Fruit fly (Drosophila melanogaster) whole organism, wandering third instar larva: ENCODE results near the gene CG7914.
A peak's percentile ranks its signal among the peaks of the same experiment; 100 is the strongest.

Source experiments
- Abd-B ChIP-seq: fragments of >200 bp; optimal IDR thresholded peaks from 2 replicates; lab custom pipeline; 2017; ENCODE audit warnings: missing biosample characterization, missing genetic modification characterization
- CG9705 ChIP-seq: fragments of 200-800 bp; sonication (Bioruptor generic); optimal IDR thresholded peaks from 2 replicates; lab custom pipeline; 2018; ENCODE audit warnings: missing biosample characterization, mild to moderate bottlenecking, missing genetic modification characterization
- CrebA ChIP-seq: fragments of 200-800 bp; sonication (Bioruptor generic); optimal IDR thresholded peaks from 2 replicates; lab custom pipeline; 2016; ENCODE audit warnings: missing biosample characterization, mild to moderate bottlenecking, missing genetic modification characterization, borderline replicate concordance
- Dfd ChIP-seq: fragments of >200 bp; optimal IDR thresholded peaks from 2 replicates; lab custom pipeline; 2017; ENCODE audit warnings: missing biosample characterization, missing genetic modification characterization
- Dif ChIP-seq: fragments of 200-275, 200-300 bp; sonication (Bioruptor generic); optimal IDR thresholded peaks from 2 replicates; lab custom pipeline; 2018; ENCODE audit warnings: missing biosample characterization, missing genetic modification characterization; ENCODE audit not compliant: partially characterized antibody
- GATAd ChIP-seq: sonication (Bioruptor generic); optimal IDR thresholded peaks from 2 replicates; lab custom pipeline; 2016; ENCODE audit warnings: missing biosample characterization, missing genetic modification characterization
- HLH106 ChIP-seq: fragments of 200-800 bp; optimal IDR thresholded peaks from 3 replicates; lab custom pipeline; 2019; ENCODE audit warnings: missing biosample characterization, mild to moderate bottlenecking, missing genetic modification characterization, moderate library complexity
- Hnf4 ChIP-seq: fragments of 200-800 bp; sonication (Bioruptor generic); optimal IDR thresholded peaks from 2 replicates; lab custom pipeline; 2016; ENCODE audit warnings: missing biosample characterization, mild to moderate bottlenecking, missing genetic modification characterization
- Hr78 ChIP-seq: fragments of >200 bp; optimal IDR thresholded peaks from 2 replicates; lab custom pipeline; 2017; ENCODE audit warnings: missing biosample characterization, missing genetic modification characterization
- Hr83 ChIP-seq: fragments of 200-300 bp; sonication (Bioruptor generic); optimal IDR thresholded peaks from 2 replicates; lab custom pipeline; 2016; ENCODE audit warnings: missing biosample characterization, mild to moderate bottlenecking, missing genetic modification characterization, moderate library complexity; ENCODE audit not compliant: poor library complexity, severe bottlenecking
- Jra ChIP-seq: sonication (Bioruptor generic); optimal IDR thresholded peaks from 2 replicates; lab custom pipeline; 2016; ENCODE audit warnings: missing biosample characterization, missing genetic modification characterization
- Mio ChIP-seq: sonication (Bioruptor generic); optimal IDR thresholded peaks from 2 replicates; lab custom pipeline; 2016; ENCODE audit warnings: missing biosample characterization, missing genetic modification characterization
- Myc ChIP-seq: fragments of >200 bp; optimal IDR thresholded peaks from 2 replicates; lab custom pipeline; 2017
- N ChIP-seq: fragments of >200 bp; optimal IDR thresholded peaks from 2 replicates; lab custom pipeline; 2018; ENCODE audit warnings: missing biosample characterization, missing external identifiers, missing genetic modification characterization
- OdsH ChIP-seq: fragments of 200-800 bp; sonication (Bioruptor generic); optimal IDR thresholded peaks from 2 replicates; lab custom pipeline; 2016; ENCODE audit warnings: missing biosample characterization, mild to moderate bottlenecking, missing genetic modification characterization
- Rel ChIP-seq, 2 experiments: fragments of 200-800 bp; sonication (Bioruptor generic) in 1 of 2; optimal IDR thresholded peaks; 2 replicates in 1 of 2; 3 replicates in 1 of 2; lab custom pipeline; 2016 to 2019; ENCODE audit warnings: mild to moderate bottlenecking in 2 of 2, missing biosample characterization in 2 of 2, missing genetic modification characterization in 2 of 2, moderate library complexity in 1 of 2
- Vsx2 ChIP-seq: fragments of 200-300, 225-300 bp; sonication (Bioruptor generic); optimal IDR thresholded peaks from 2 replicates; lab custom pipeline; 2018; ENCODE audit warnings: missing biosample characterization, missing genetic modification characterization; ENCODE audit not compliant: partially characterized antibody
- br ChIP-seq: fragments of 200-800 bp; sonication (Bioruptor generic); optimal IDR thresholded peaks from 2 replicates; lab custom pipeline; 2016; ENCODE audit warnings: missing biosample characterization, missing genetic modification characterization
- brk ChIP-seq: fragments of 200-800 bp; sonication (Bioruptor generic); optimal IDR thresholded peaks from 2 replicates; lab custom pipeline; 2016; ENCODE audit warnings: missing biosample characterization, mild to moderate bottlenecking, missing genetic modification characterization
- dl ChIP-seq, 2 experiments: fragments of 175-275, 200-275 bp in 1 of 2; fragments of 200-275 bp in 1 of 2; sonication (Bioruptor generic); optimal IDR thresholded peaks; lab custom pipeline; 2018; ENCODE audit warnings: mild to moderate bottlenecking in 2 of 2, missing biosample characterization in 2 of 2, missing genetic modification characterization in 2 of 2, moderate library complexity in 2 of 2; ENCODE audit not compliant: partially characterized antibody in 2 of 2, insufficient read depth in 1 of 2
- dmrt93B ChIP-seq: fragments of 200-800 bp; sonication (Bioruptor generic); optimal IDR thresholded peaks from 2 replicates; lab custom pipeline; 2018; ENCODE audit warnings: missing biosample characterization, mild to moderate bottlenecking, missing genetic modification characterization
- dsf ChIP-seq: sonication (Bioruptor generic); optimal IDR thresholded peaks from 2 replicates; lab custom pipeline; 2016; ENCODE audit warnings: missing biosample characterization, missing genetic modification characterization, borderline replicate concordance
- ey ChIP-seq: fragments of 200-800 bp; sonication (Bioruptor generic); optimal IDR thresholded peaks from 2 replicates; lab custom pipeline; 2016; ENCODE audit warnings: missing biosample characterization, missing genetic modification characterization
- foxo ChIP-seq, 2 experiments: fragments of 200-800 bp; sonication (Bioruptor generic); optimal IDR thresholded peaks; 2 replicates in 1 of 2; 3 replicates in 1 of 2; lab custom pipeline; 2016 to 2017; ENCODE audit warnings: missing biosample characterization in 2 of 2, missing genetic modification characterization in 2 of 2
- fru ChIP-seq: fragments of 200-800 bp; sonication (Bioruptor generic); optimal IDR thresholded peaks from 3 replicates; lab custom pipeline; 2016; ENCODE audit warnings: missing biosample characterization, mild to moderate bottlenecking, missing genetic modification characterization
- h ChIP-seq: fragments of 200-800 bp; sonication (Bioruptor generic); optimal IDR thresholded peaks from 3 replicates; lab custom pipeline; 2016; ENCODE audit warnings: missing biosample characterization, mild to moderate bottlenecking, missing genetic modification characterization
- jim ChIP-seq: fragments of 175-275, 200-325 bp; sonication (Bioruptor generic); optimal IDR thresholded peaks from 2 replicates; lab custom pipeline; 2016; ENCODE audit warnings: missing biosample characterization, mild to moderate bottlenecking, missing genetic modification characterization
- lola ChIP-seq: fragments of >200 bp; optimal IDR thresholded peaks from 2 replicates; lab custom pipeline; 2017; ENCODE audit warnings: missing biosample characterization, missing genetic modification characterization
- pan ChIP-seq: fragments of >200 bp; optimal IDR thresholded peaks from 2 replicates; lab custom pipeline; 2017
- psq ChIP-seq: fragments of 200-800 bp; sonication (Bioruptor generic); optimal IDR thresholded peaks from 3 replicates; lab custom pipeline; 2017; ENCODE audit warnings: missing biosample characterization, mild to moderate bottlenecking, missing genetic modification characterization, moderate library complexity
- rgr ChIP-seq: fragments of 200-800 bp; sonication (Bioruptor generic); optimal IDR thresholded peaks from 3 replicates; lab custom pipeline; 2016; ENCODE audit warnings: missing biosample characterization, mild to moderate bottlenecking, missing genetic modification characterization
- sage ChIP-seq: fragments of 200-800 bp; sonication (Bioruptor generic); optimal IDR thresholded peaks from 2 replicates; lab custom pipeline; 2016; ENCODE audit warnings: missing biosample characterization, mild to moderate bottlenecking, missing genetic modification characterization
- sv ChIP-seq: fragments of 200-800 bp; sonication (Bioruptor generic); optimal IDR thresholded peaks from 3 replicates; lab custom pipeline; 2016; ENCODE audit warnings: missing biosample characterization, missing genetic modification characterization
- tai ChIP-seq: sonication (Bioruptor generic); optimal IDR thresholded peaks from 2 replicates; lab custom pipeline; 2016; ENCODE audit warnings: missing biosample characterization, missing genetic modification characterization
- usp ChIP-seq: fragments of >200 bp; optimal IDR thresholded peaks from 2 replicates; lab custom pipeline; 2017; ENCODE audit warnings: missing biosample characterization, missing genetic modification characterization
- woc ChIP-seq: sonication (Bioruptor generic); optimal IDR thresholded peaks from 2 replicates; lab custom pipeline; 2016; ENCODE audit warnings: missing biosample characterization, mild to moderate bottlenecking, missing genetic modification characterization

Gene CG7914

DNA sequence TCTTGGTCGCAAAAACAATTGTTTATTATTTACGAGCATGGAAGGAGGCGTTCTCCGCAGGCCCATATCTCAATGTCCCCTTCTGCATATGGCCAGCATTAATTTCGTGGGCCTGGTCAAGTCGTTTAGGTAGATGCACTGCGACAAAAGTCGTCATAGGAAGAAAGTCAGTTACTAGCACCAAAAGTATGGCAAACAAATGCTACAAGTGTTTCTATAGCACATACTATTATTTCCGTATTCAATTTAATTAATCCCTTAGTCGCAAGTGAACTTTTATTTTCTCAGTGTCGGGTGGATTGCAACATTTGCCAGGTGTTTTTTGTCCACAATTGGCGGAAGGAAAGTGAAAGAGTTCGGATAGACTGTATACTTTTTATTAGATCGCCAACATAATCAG lies 20.3 kb downstream of the CG7914 start:
- TF ChIP-seq ey (GFP tag; lab: Kevin White, UChicago) (peak; percentile 9), foxo (GFP tag; optimal IDR thresholded peaks at IDR 0.05; lab: Kevin White, UChicago) (peak in 1 of 2 experiments; percentile 4), tai (GFP tag; lab: Kevin White, UChicago) (no peak)

dm6 chrX:19171926-19172325 lies 21.3 kb downstream of the CG7914 start:
- no peak for TF ChIP-seq ey (GFP tag; lab: Kevin White, UChicago)
- no peak for TF ChIP-seq sage

DNA sequence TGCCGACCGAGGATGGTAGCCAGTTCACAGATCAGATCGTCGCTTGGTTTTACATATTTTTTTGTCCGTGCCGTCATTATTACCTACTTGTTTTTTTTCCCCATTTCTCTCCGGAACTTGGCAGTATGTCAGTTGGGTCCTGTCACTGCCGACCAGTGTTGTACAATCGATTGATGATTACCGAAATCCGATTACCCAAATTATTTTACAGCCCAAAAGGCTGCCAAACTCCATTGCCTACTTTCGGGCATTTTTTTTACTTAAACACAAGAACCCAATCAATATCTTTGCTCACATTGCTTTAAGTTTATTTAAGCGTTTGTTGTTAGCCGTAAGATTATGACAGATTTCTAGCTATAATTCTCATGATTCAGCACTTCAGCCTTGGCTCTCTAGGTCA lies 22.5 kb downstream of the CG7914 start, which contains the start of gene Inx5:
Gene Inx5, minus strand, starts transcription at position 93 of the 400 bp plus-strand sequence.
- TF ChIP-seq h (GFP tag; lab: Kevin White, UChicago) (no peak), usp (GFP tag; lab: Kevin White, UChicago) (no peak), Vsx2 (GFP tag; lab: Kevin White, UChicago) (no peak), Myc (lab: Kevin White, UChicago) (peak; percentile 12)
- TF ChIP-seq, all 38 proteins: peak for 1

dm6 chrX:19167586-19168403 lies 25.5 kb downstream of the CG7914 start:
- peak; percentile 7 for TF ChIP-seq Jra (GFP tag; lab: Kevin White, UChicago)
- peak; percentile 76 for TF ChIP-seq pan (lab: Kevin White, UChicago)
- no peak for TF ChIP-seq CrebA (GFP tag; lab: Kevin White, UChicago)
- TF ChIP-seq OdsH (GFP tag; lab: Kevin White, UChicago) = no peak
- TF ChIP-seq rgr (GFP tag; lab: Kevin White, UChicago) = peak; percentile 40
- no peak for TF ChIP-seq Myc (lab: Kevin White, UChicago)
- no peak for TF ChIP-seq Hnf4 (GFP tag; lab: Kevin White, UChicago)
- no peak for TF ChIP-seq usp (GFP tag; lab: Kevin White, UChicago)
- TF ChIP-seq CG9705 (GFP tag; lab: Kevin White, UChicago) = no peak
- no peak for TF ChIP-seq sage
- no peak for TF ChIP-seq br
- TF ChIP-seq dmrt93B (GFP tag; lab: Kevin White, UChicago) = no peak
- no peak for TF ChIP-seq Abd-B (GFP tag; lab: Kevin White, UChicago)
- peak; percentile 62 for TF ChIP-seq h (GFP tag; lab: Kevin White, UChicago)
- peak; percentile 58 for TF ChIP-seq woc (GFP tag; lab: Kevin White, UChicago)
- TF ChIP-seq foxo (GFP tag; optimal IDR thresholded peaks at IDR 0.05; lab: Kevin White, UChicago) = no peak
- no peak for TF ChIP-seq tai (GFP tag; lab: Kevin White, UChicago)
- TF ChIP-seq N = no peak
- TF ChIP-seq dl (GFP tag; optimal IDR thresholded peaks at IDR 0.05; lab: Kevin White, UChicago; ENCODE audit: insufficient read depth in 1 of 2, partially characterized antibody in 2 of 2) = no peak
- TF ChIP-seq HLH106 = no peak
- no peak for TF ChIP-seq lola (GFP tag; lab: Kevin White, UChicago)
- TF ChIP-seq Hr78 = no peak
- TF ChIP-seq ey (GFP tag; lab: Kevin White, UChicago) = no peak
- no peak for TF ChIP-seq Rel (GFP tag; optimal IDR thresholded peaks at IDR 0.05; lab: Kevin White, UChicago)
- peak; percentile 53 for TF ChIP-seq Rel (tag; optimal IDR thresholded peaks at IDR 0.05; lab: Kevin White, UChicago)
- no peak for TF ChIP-seq jim (GFP tag; lab: Kevin White, UChicago)
- no peak for TF ChIP-seq Dfd
- no peak for TF ChIP-seq Hr83 (GFP tag; lab: Kevin White, UChicago)
- TF ChIP-seq Vsx2 (GFP tag; lab: Kevin White, UChicago) = no peak
- no peak for TF ChIP-seq dsf (GFP tag; lab: Kevin White, UChicago)
- no peak for TF ChIP-seq Dif (GFP tag; lab: Kevin White, UChicago)
- no peak for TF ChIP-seq sv (GFP tag; lab: Kevin White, UChicago)
- no peak for TF ChIP-seq psq (GFP tag; lab: Kevin White, UChicago)
- TF ChIP-seq brk (GFP tag; lab: Kevin White, UChicago) = no peak
- no peak for TF ChIP-seq fru (GFP tag; lab: Kevin White, UChicago)
- TF ChIP-seq Mio (GFP tag; lab: Kevin White, UChicago) = no peak
- no peak for TF ChIP-seq GATAd (GFP tag; lab: Kevin White, UChicago)
